Worm (Caenorhabditis elegans) whole organism, late embryonic: Measurements from ENCODE around the gene efk-1.

Experiments
- C38D4.7 ChIP-seq: fragments of 200-800 bp; sonication (Bioruptor generic); optimal IDR thresholded peaks from 2 replicates; lab custom pipeline; 2018; ENCODE audit warnings: mild to moderate bottlenecking, missing genetic modification characterization, moderate library complexity, missing compliant biosample characterization
- K02D7.2 ChIP-seq: sonication (generic microtip); optimal IDR thresholded peaks from 2 replicates; lab custom pipeline; 2017; ENCODE audit warnings: mild to moderate bottlenecking, missing genetic modification characterization, missing compliant biosample characterization
- K09A11.1 ChIP-seq: sonication (generic microtip); optimal IDR thresholded peaks from 2 replicates; lab custom pipeline; 2017; ENCODE audit warnings: antibody characterized with exemption, mild to moderate bottlenecking, missing genetic modification characterization, missing compliant biosample characterization; ENCODE audit not compliant: insufficient read depth
- T23F11.4 ChIP-seq: fragments of 200-800 bp; sonication (Bioruptor generic); optimal IDR thresholded peaks from 2 replicates; lab custom pipeline; 2018; ENCODE audit warnings: mild to moderate bottlenecking, missing genetic modification characterization, missing compliant biosample characterization
- Y22D7AL.16 ChIP-seq: sonication (generic microtip); optimal IDR thresholded peaks from 2 replicates; lab custom pipeline; 2016; ENCODE audit warnings: missing genetic modification characterization, missing compliant biosample characterization
- ahr-1 ChIP-seq: sonication (generic microtip); optimal IDR thresholded peaks from 2 replicates; lab custom pipeline; 2016; ENCODE audit warnings: missing genetic modification characterization, missing compliant biosample characterization
- ama-1 ChIP-seq: fragments of 150-350 bp; optimal IDR thresholded peaks from 2 replicates; lab custom pipeline; 2014
- ceh-14 ChIP-seq: sonication (generic microtip); optimal IDR thresholded peaks from 2 replicates; lab custom pipeline; 2016; ENCODE audit warnings: missing genotype, missing genetic modification characterization, missing compliant biosample characterization
- ceh-18 ChIP-seq: sonication (generic microtip); optimal IDR thresholded peaks from 2 replicates; lab custom pipeline; 2016; ENCODE audit warnings: missing genetic modification characterization, missing compliant biosample characterization
- ceh-19 ChIP-seq: fragments of 200-800 bp; sonication (Bioruptor generic); optimal IDR thresholded peaks from 2 replicates; lab custom pipeline; 2018; ENCODE audit warnings: mild to moderate bottlenecking, missing genetic modification characterization, missing compliant biosample characterization
- ceh-2 ChIP-seq: sonication (generic microtip); optimal IDR thresholded peaks from 2 replicates; lab custom pipeline; 2016; ENCODE audit warnings: missing genotype, missing genetic modification characterization, missing compliant biosample characterization
- ceh-22 ChIP-seq: sonication (generic microtip); optimal IDR thresholded peaks from 2 replicates; lab custom pipeline; 2017; ENCODE audit warnings: missing biosample characterization, missing genetic modification characterization
- ceh-24 ChIP-seq: sonication (generic microtip); optimal IDR thresholded peaks from 2 replicates; lab custom pipeline; 2016; ENCODE audit warnings: mild to moderate bottlenecking, missing genetic modification characterization, missing compliant biosample characterization
- ceh-30 ChIP-seq: fragments of 150-350 bp; optimal IDR thresholded peaks from 2 replicates; lab custom pipeline; 2014; ENCODE audit warnings: missing biosample characterization, missing genetic modification characterization
- ceh-31 ChIP-seq: sonication (generic microtip); optimal IDR thresholded peaks from 2 replicates; lab custom pipeline; 2016; ENCODE audit warnings: missing genetic modification characterization, missing compliant biosample characterization
- ceh-34 ChIP-seq: sonication (generic microtip); optimal IDR thresholded peaks from 2 replicates; lab custom pipeline; 2016; ENCODE audit warnings: mild to moderate bottlenecking, missing genetic modification characterization, missing compliant biosample characterization
- ceh-48 ChIP-seq: sonication (generic microtip); optimal IDR thresholded peaks from 2 replicates; lab custom pipeline; 2016; ENCODE audit warnings: missing genetic modification characterization, inconsistent platforms, missing compliant biosample characterization
- ceh-9 ChIP-seq: sonication (generic microtip); optimal IDR thresholded peaks from 2 replicates; lab custom pipeline; 2016; ENCODE audit warnings: mild to moderate bottlenecking, missing genetic modification characterization, inconsistent platforms, missing compliant biosample characterization
- che-1 ChIP-seq: sonication (generic microtip); optimal IDR thresholded peaks from 2 replicates; lab custom pipeline; 2016; ENCODE audit warnings: mild to moderate bottlenecking, missing genetic modification characterization, missing compliant biosample characterization
- dve-1 ChIP-seq: sonication (generic microtip); optimal IDR thresholded peaks from 2 replicates; lab custom pipeline; 2017; ENCODE audit warnings: antibody characterized with exemption, mild to moderate bottlenecking, missing genetic modification characterization, missing compliant biosample characterization
- elt-2 ChIP-seq: sonication (generic microtip); optimal IDR thresholded peaks from 2 replicates; lab custom pipeline; 2016; ENCODE audit warnings: missing genetic modification reagents, missing genetic modification characterization, missing compliant biosample characterization
- fax-1 ChIP-seq: sonication (generic microtip); optimal IDR thresholded peaks from 2 replicates; lab custom pipeline; 2016; ENCODE audit warnings: missing genotype, missing genetic modification characterization, missing compliant biosample characterization
- fkh-6 ChIP-seq: sonication (generic microtip); optimal IDR thresholded peaks from 2 replicates; lab custom pipeline; 2016; ENCODE audit warnings: missing genetic modification characterization, missing compliant biosample characterization
- gmeb-2 ChIP-seq: sonication (generic microtip); optimal IDR thresholded peaks from 2 replicates; lab custom pipeline; 2016; ENCODE audit warnings: missing genetic modification characterization, inconsistent platforms, missing compliant biosample characterization
- hlh-13 ChIP-seq: fragments of 200-800 bp; sonication (Bioruptor generic); optimal IDR thresholded peaks from 2 replicates; lab custom pipeline; 2018; ENCODE audit warnings: mild to moderate bottlenecking, missing genetic modification characterization, missing compliant biosample characterization
- hlh-15 ChIP-seq: sonication (generic microtip); optimal IDR thresholded peaks from 2 replicates; lab custom pipeline; 2016; ENCODE audit warnings: missing genetic modification characterization, missing compliant biosample characterization
- lim-6 ChIP-seq: sonication (generic microtip); optimal IDR thresholded peaks from 2 replicates; lab custom pipeline; 2016; ENCODE audit warnings: missing genetic modification characterization, missing compliant biosample characterization
- lin-11 ChIP-seq: fragments of 200-800 bp; sonication (Bioruptor generic); optimal IDR thresholded peaks from 2 replicates; lab custom pipeline; 2018; ENCODE audit warnings: mild to moderate bottlenecking, missing genetic modification characterization, missing compliant biosample characterization
- madf-2 ChIP-seq: sonication (generic microtip); optimal IDR thresholded peaks from 2 replicates; lab custom pipeline; 2017; ENCODE audit warnings: missing genetic modification characterization, missing compliant biosample characterization
- mec-3 ChIP-seq: sonication (generic microtip); optimal IDR thresholded peaks from 2 replicates; lab custom pipeline; 2016; ENCODE audit warnings: borderline replicate concordance, missing genetic modification characterization, missing compliant biosample characterization
- nfya-1 ChIP-seq: sonication (generic microtip); optimal IDR thresholded peaks from 2 replicates; lab custom pipeline; 2017; ENCODE audit warnings: missing genetic modification characterization, mild to moderate bottlenecking, missing compliant biosample characterization, antibody characterized with exemption, moderate library complexity
- nhr-11 ChIP-seq: fragments of 150-350 bp; optimal IDR thresholded peaks from 2 replicates; lab custom pipeline; 2014; ENCODE audit warnings: missing biosample characterization, missing genetic modification characterization
- nhr-232 ChIP-seq: sonication (generic microtip); optimal IDR thresholded peaks from 2 replicates; lab custom pipeline; 2016; ENCODE audit warnings: missing genetic modification characterization, missing compliant biosample characterization
- odd-2 ChIP-seq: sonication (generic microtip); optimal IDR thresholded peaks from 2 replicates; lab custom pipeline; 2017; ENCODE audit warnings: antibody characterized with exemption, mild to moderate bottlenecking, missing genetic modification characterization, missing compliant biosample characterization
- pag-3 ChIP-seq: sonication (generic microtip); optimal IDR thresholded peaks from 2 replicates; lab custom pipeline; 2016; ENCODE audit warnings: missing compliant biosample characterization, missing genetic modification characterization, borderline replicate concordance
- pat-9 ChIP-seq: fragments of 200-800 bp; sonication (Bioruptor generic); optimal IDR thresholded peaks from 2 replicates; lab custom pipeline; 2018; ENCODE audit warnings: mild to moderate bottlenecking, missing genetic modification characterization, moderate library complexity, missing compliant biosample characterization
- pax-1 ChIP-seq: fragments of 150-350 bp; optimal IDR thresholded peaks from 2 replicates; lab custom pipeline; 2014; ENCODE audit warnings: missing biosample characterization, missing genetic modification characterization
- pha-2 ChIP-seq: sonication (generic microtip); optimal IDR thresholded peaks from 2 replicates; lab custom pipeline; 2017; ENCODE audit warnings: mild to moderate bottlenecking, missing genetic modification characterization, missing compliant biosample characterization
- pros-1 ChIP-seq: fragments of 150-350 bp; optimal IDR thresholded peaks from 2 replicates; lab custom pipeline; 2014; ENCODE audit warnings: missing biosample characterization, missing genetic modification reagents, missing genetic modification characterization
- ref-2 ChIP-seq: sonication (generic microtip); optimal IDR thresholded peaks from 2 replicates; lab custom pipeline; 2016; ENCODE audit warnings: missing genetic modification characterization, missing compliant biosample characterization
- sdc-2 ChIP-seq: sonication (generic microtip); optimal IDR thresholded peaks from 2 replicates; lab custom pipeline; 2016; ENCODE audit warnings: missing genotype, missing genetic modification characterization, missing compliant biosample characterization
- sox-4 ChIP-seq: sonication (generic microtip); optimal IDR thresholded peaks from 2 replicates; lab custom pipeline; 2017; ENCODE audit warnings: mild to moderate bottlenecking, missing genetic modification characterization, inconsistent platforms, missing compliant biosample characterization
- tbx-2 ChIP-seq: sonication (generic microtip); optimal IDR thresholded peaks from 2 replicates; lab custom pipeline; 2016; ENCODE audit warnings: missing genetic modification characterization, missing compliant biosample characterization
- tbx-7 ChIP-seq: sonication (generic microtip); optimal IDR thresholded peaks from 2 replicates; lab custom pipeline; 2016; ENCODE audit warnings: missing genotype, missing genetic modification characterization, missing compliant biosample characterization
- unc-3 ChIP-seq, 2 experiments: fragments of 200-800 bp in 1 of 2; sonication (Bioruptor generic) in 1 of 2; sonication (generic microtip) in 1 of 2; conservative IDR thresholded peaks in 1 of 2; optimal IDR thresholded peaks in 1 of 2; 2 replicates each; pipeline versions ENCODE4 v1.3.6 to Lab custom; 2016 to 2022; ENCODE audit warnings: missing compliant biosample characterization in 2 of 2, missing genetic modification characterization in 2 of 2, missing genetic modification reagents in 1 of 2
- unc-42 ChIP-seq: sonication (generic microtip); optimal IDR thresholded peaks from 2 replicates; lab custom pipeline; 2016; ENCODE audit warnings: missing genotype, missing genetic modification characterization, missing compliant biosample characterization
- unc-55 ChIP-seq: sonication (generic microtip); optimal IDR thresholded peaks from 2 replicates; lab custom pipeline; 2017; ENCODE audit warnings: missing biosample characterization, missing genetic modification reagents, missing genetic modification characterization
- unc-86 ChIP-seq: sonication (generic microtip); optimal IDR thresholded peaks from 2 replicates; lab custom pipeline; 2016; ENCODE audit warnings: missing genetic modification characterization, missing compliant biosample characterization
- ztf-16 ChIP-seq: sonication (generic microtip); optimal IDR thresholded peaks from 2 replicates; lab custom pipeline; 2017; ENCODE audit warnings: missing genetic modification characterization, missing compliant biosample characterization

Gene efk-1

DNA sequence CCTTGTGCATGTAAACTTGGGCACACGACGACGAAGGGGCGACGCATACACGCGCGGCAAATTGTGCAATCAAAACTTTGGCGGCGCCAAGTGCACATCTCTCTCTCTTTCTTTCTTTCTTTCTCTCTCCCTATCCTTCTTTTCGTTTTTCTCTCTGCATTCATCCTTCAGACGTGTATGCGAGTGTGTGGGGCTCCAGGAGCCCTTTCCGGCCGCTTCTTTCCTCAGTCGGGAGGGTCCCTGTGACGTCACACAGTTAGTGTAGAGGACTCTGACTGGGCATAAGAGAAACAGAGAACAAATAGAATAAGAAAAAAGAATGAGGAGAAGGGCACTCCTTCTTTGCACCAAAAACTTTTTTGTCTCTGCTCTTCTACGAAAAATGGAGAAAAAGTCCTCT lies 30.9 kb downstream of the efk-1 start (continued):
- TF ChIP-seq unc-86 (tag; lab: Kevin White, UChicago) (no peak), pros-1 (tag; lab: Kevin White, UChicago) (peak; percentile 55), pha-2 (tag; lab: Kevin White, UChicago) (no peak), tbx-7 (tag; lab: Kevin White, UChicago) (no peak), ceh-34 (peak; percentile 21), ceh-24 (tag; lab: Kevin White, UChicago) (no peak), madf-2 (tag; lab: Kevin White, UChicago) (peak; percentile 25), K09A11.1 (no peak), sox-4 (tag; lab: Kevin White, UChicago) (no peak), mec-3 (no peak)

DNA sequence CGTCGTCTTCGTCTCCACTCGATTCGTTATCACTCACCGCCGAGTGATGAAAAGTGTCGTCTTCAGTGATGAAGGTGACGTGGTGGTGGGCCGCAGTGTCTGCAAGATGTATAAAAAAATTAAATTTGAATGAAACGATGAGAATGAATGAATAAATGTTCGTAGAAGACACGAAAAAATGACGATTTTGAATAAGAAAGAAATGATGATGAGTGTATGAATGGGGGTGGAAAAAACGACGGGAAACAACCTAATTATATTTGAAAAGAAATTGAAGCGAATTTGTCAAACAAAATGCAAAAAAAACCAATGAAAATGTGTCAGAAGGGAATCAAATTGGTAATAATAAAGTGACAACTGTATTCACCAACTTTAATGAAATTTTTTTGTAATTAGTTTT lies 32.2 kb downstream of the efk-1 start, which contains the start of gene mvk-1:
mvk-1 (minus strand) TSS at position 101 of the 400 bp plus-strand sequence.
- TF ChIP-seq ceh-18 (no peak), hlh-15 (no peak), lim-6 (tag; lab: Kevin White, UChicago) (no peak), tbx-2 (tag; lab: Kevin White, UChicago) (no peak), ceh-48 (no peak), madf-2 (tag; lab: Kevin White, UChicago) (no peak), nhr-232 (no peak), ceh-19 (GFP tag; lab: Kevin White, UChicago) (no peak), unc-42 (tag; lab: Kevin White, UChicago) (no peak), ceh-31 (tag; lab: Kevin White, UChicago) (no peak), hlh-13 (no peak), pat-9 (tag; lab: Kevin White, UChicago) (no peak), dve-1 (no peak), ceh-14 (no peak), elt-2 (tag; lab: Kevin White, UChicago) (no peak), che-1 (tag; lab: Kevin White, UChicago) (no peak), nfya-1 (tag; lab: Kevin White, UChicago) (no peak), T23F11.4 (GFP tag; lab: Kevin White, UChicago) (no peak)
- TF ChIP-seq, all 69 proteins: peak for 0

DNA sequence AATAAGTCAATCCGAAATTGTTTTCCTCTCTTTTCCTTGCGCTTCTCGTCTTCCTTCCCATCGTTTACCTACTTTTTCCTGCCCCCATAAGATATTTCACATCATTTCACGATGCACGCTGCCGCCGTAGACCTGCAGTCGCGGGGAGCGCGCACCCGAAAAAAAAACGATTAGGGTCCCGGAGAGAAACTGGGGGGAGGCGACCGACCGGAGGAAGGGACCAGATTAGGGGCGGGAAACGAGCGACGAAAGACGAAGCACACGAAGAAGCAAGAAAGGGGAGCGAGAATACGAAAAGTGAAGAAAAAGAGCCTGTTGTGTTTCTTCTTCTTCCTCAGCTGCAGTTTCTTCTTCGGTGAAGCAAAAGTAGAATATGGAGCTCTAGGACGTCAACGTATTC lies 33.1 kb downstream of the efk-1 start:
- TF ChIP-seq K02D7.2 (tag; lab: Kevin White, UChicago) (no peak), che-1 (tag; lab: Kevin White, UChicago) (no peak), ceh-48 (no peak), ceh-24 (tag; lab: Kevin White, UChicago) (no peak), tbx-2 (tag; lab: Kevin White, UChicago) (peak; percentile 29), unc-42 (tag; lab: Kevin White, UChicago) (peak; percentile 74), fax-1 (tag; lab: Kevin White, UChicago) (no peak), T23F11.4 (GFP tag; lab: Kevin White, UChicago) (no peak), hlh-13 (no peak), ztf-16 (tag; lab: Kevin White, UChicago) (no peak), nfya-1 (tag; lab: Kevin White, UChicago) (no peak), C38D4.7 (GFP tag; lab: Kevin White, UChicago) (no peak), ceh-22 (tag; lab: Kevin White, UChicago) (no peak), ceh-9 (tag; lab: Kevin White, UChicago) (no peak), ama-1 (lab: Kevin White, UChicago) (no peak), ceh-30 (tag; lab: Kevin White, UChicago) (no peak), pag-3 (no peak), gmeb-2 (no peak), unc-3 (GFP tag; conservative IDR thresholded peaks at IDR 0.05; lab: Robert Waterston, UW) (no peak), unc-3 (tag; optimal IDR thresholded peaks at IDR 0.05; lab: Kevin White, UChicago) (no peak), ref-2 (tag; lab: Kevin White, UChicago) (peak; percentile 30), ceh-19 (GFP tag; lab: Kevin White, UChicago) (peak; percentile 10), lin-11 (no peak), mec-3 (no peak), unc-55 (GFP tag; lab: Kevin White, UChicago) (no peak), ceh-2 (tag; lab: Kevin White, UChicago) (no peak), dve-1 (no peak), ahr-1 (tag; lab: Kevin White, UChicago) (no peak), odd-2 (tag; lab: Kevin White, UChicago) (no peak), fkh-6 (tag; lab: Kevin White, UChicago) (no peak), pax-1 (tag; lab: Kevin White, UChicago) (no peak), nhr-11 (tag; lab: Kevin White, UChicago) (no peak), Y22D7AL.16 (tag; lab: Kevin White, UChicago) (no peak), sdc-2 (tag; lab: Kevin White, UChicago) (peak; percentile 22), ceh-31 (tag; lab: Kevin White, UChicago) (peak; percentile 42)
